Fruit fly (Drosophila melanogaster) whole organism, pupa: Measurements from ENCODE around the gene osi.
A peak's percentile ranks its signal among the peaks of the same experiment; 100 is the strongest.

Experiments used
- CG10348 ChIP-seq: fragments of 200-800 bp; sonication (Bioruptor generic); IDR thresholded peaks from 2 replicates; pipeline ENCODE4 v1.3.6; 2022; ENCODE audit warnings: missing biosample characterization, missing genetic modification characterization
- CG12605 ChIP-seq: fragments of 200-800 bp; sonication (Bioruptor generic); IDR thresholded peaks from 2 replicates; pipeline ENCODE4 v1.3.6; 2022; ENCODE audit warnings: missing biosample characterization, missing genetic modification characterization
- CG13204 ChIP-seq: fragments of 200-800 bp; sonication (Bioruptor generic); optimal IDR thresholded peaks from 2 replicates; lab custom pipeline; 2018; ENCODE audit warnings: missing biosample characterization, mild to moderate bottlenecking, missing genetic modification characterization, moderate library complexity
- CG14655 ChIP-seq: fragments of 200-800 bp; sonication (Bioruptor generic); optimal IDR thresholded peaks from 3 replicates; lab custom pipeline; 2017; ENCODE audit warnings: mild to moderate bottlenecking, missing biosample characterization, missing genetic modification reagents, missing genetic modification characterization
- CG15710 ChIP-seq: fragments of 200-800 bp; sonication (Bioruptor generic); optimal IDR thresholded peaks from 2 replicates; lab custom pipeline; 2018; ENCODE audit warnings: missing biosample characterization, mild to moderate bottlenecking, missing genetic modification characterization, moderate library complexity
- CG17806 ChIP-seq: fragments of 200-800 bp; sonication (Bioruptor generic); optimal IDR thresholded peaks from 2 replicates; lab custom pipeline; 2018; ENCODE audit warnings: missing biosample characterization, mild to moderate bottlenecking, missing genetic modification characterization, moderate library complexity
- CG32121 ChIP-seq: fragments of 200-800 bp; sonication (Bioruptor generic); IDR thresholded peaks from 2 replicates; pipeline ENCODE4 v1.3.6; 2022; ENCODE audit warnings: missing biosample characterization, missing genetic modification characterization
- CG34367 ChIP-seq: fragments of 200-800 bp; sonication (Bioruptor generic); optimal IDR thresholded peaks from 2 replicates; lab custom pipeline; 2018; ENCODE audit warnings: missing biosample characterization, mild to moderate bottlenecking, missing genetic modification characterization
- CG4496 ChIP-seq: fragments of 200-800 bp; sonication (Bioruptor generic); IDR thresholded peaks from 3 replicates; pipeline ENCODE4 v1.3.6; 2022; ENCODE audit warnings: missing biosample characterization, missing genetic modification characterization
- CG8159 ChIP-seq: fragments of 200-800 bp; sonication (Bioruptor generic); optimal IDR thresholded peaks from 3 replicates; lab custom pipeline; 2018; ENCODE audit warnings: missing biosample characterization, mild to moderate bottlenecking, missing genetic modification characterization, moderate library complexity
- CG8301 ChIP-seq: fragments of 200-800 bp; sonication (Bioruptor generic); optimal IDR thresholded peaks from 2 replicates; lab custom pipeline; 2018; ENCODE audit warnings: missing biosample characterization, mild to moderate bottlenecking, missing genetic modification characterization
- CG9948 ChIP-seq: fragments of 200-800 bp; sonication (Bioruptor generic); optimal IDR thresholded peaks from 2 replicates; lab custom pipeline; 2018; ENCODE audit warnings: missing biosample characterization, mild to moderate bottlenecking, missing genetic modification characterization, moderate library complexity
- D1 ChIP-seq: fragments of 200-800 bp; sonication (Bioruptor generic); optimal IDR thresholded peaks from 2 replicates; lab custom pipeline; 2018; ENCODE audit warnings: missing biosample characterization, mild to moderate bottlenecking, missing genetic modification characterization, moderate library complexity
- EcR ChIP-seq: fragments of 200-800 bp; sonication (Bioruptor generic); optimal IDR thresholded peaks from 3 replicates; lab custom pipeline; 2019; ENCODE audit warnings: missing biosample characterization, missing genetic modification characterization, mild to moderate bottlenecking, moderate library complexity, missing genetic modification reagents
- Ets98B ChIP-seq: fragments of 200-800 bp; sonication (Bioruptor generic); IDR thresholded peaks from 2 replicates; pipeline ENCODE4 v1.3.6; 2022; ENCODE audit warnings: missing biosample characterization, missing genetic modification characterization
- Pif1A ChIP-seq: fragments of 200-800 bp; sonication (Bioruptor generic); optimal IDR thresholded peaks from 3 replicates; lab custom pipeline; 2016; ENCODE audit warnings: missing biosample characterization, missing genetic modification characterization
- Pif1B ChIP-seq: fragments of 200-800 bp; sonication (Bioruptor generic); optimal IDR thresholded peaks from 3 replicates; lab custom pipeline; 2016; ENCODE audit warnings: missing biosample characterization, missing genetic modification characterization
- Snoo ChIP-seq: fragments of 200-800 bp; sonication (Bioruptor generic); optimal IDR thresholded peaks from 3 replicates; lab custom pipeline; 2017; ENCODE audit warnings: missing biosample characterization, mild to moderate bottlenecking, missing genetic modification characterization, inconsistent platforms
- fd96Ca ChIP-seq: fragments of 200-800 bp; sonication (Bioruptor generic); IDR thresholded peaks from 3 replicates; pipeline ENCODE4 v1.3.6; 2022; ENCODE audit warnings: missing biosample characterization, missing genetic modification characterization
- gl ChIP-seq: fragments of 200-800 bp; sonication (Bioruptor generic); optimal IDR thresholded peaks from 2 replicates; lab custom pipeline; 2018; ENCODE audit warnings: missing biosample characterization, mild to moderate bottlenecking, missing genetic modification characterization
- rn ChIP-seq: fragments of 200-800 bp; sonication (Bioruptor generic); IDR thresholded peaks from 2 replicates; pipeline ENCODE4 v1.3.6; 2022; ENCODE audit warnings: missing biosample characterization, missing genetic modification characterization

The osi gene

DNA sequence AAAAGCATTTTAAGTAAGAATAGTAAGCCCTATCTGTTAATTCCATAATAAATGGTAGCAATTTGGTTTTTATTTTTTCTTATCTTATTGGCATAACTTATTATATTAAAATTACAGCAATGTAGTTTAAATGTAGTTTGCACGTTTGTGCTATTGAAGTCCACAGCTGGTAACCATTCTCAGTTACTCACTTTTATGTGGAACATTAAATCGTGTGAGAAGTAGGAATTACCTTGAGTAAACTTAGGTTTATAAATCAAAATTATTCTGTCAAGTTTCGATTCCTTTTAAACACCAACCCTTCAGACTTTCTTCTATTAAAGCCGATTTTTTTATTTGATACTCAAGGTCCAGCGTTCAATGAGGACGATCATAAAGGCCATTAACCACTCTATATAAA, 1.8 kb upstream of the osi start, which contains the start of gene CG42556:
TSS of gene CG42556 (plus strand) at position 301 of the 400 bp plus-strand sequence.
- TF ChIP-seq Snoo (tag; lab: Kevin White, UChicago): no peak
- no peak for TF ChIP-seq CG12605 (GFP tag; lab: Robert Waterston, UW)
- TF ChIP-seq D1: no peak

DNA sequence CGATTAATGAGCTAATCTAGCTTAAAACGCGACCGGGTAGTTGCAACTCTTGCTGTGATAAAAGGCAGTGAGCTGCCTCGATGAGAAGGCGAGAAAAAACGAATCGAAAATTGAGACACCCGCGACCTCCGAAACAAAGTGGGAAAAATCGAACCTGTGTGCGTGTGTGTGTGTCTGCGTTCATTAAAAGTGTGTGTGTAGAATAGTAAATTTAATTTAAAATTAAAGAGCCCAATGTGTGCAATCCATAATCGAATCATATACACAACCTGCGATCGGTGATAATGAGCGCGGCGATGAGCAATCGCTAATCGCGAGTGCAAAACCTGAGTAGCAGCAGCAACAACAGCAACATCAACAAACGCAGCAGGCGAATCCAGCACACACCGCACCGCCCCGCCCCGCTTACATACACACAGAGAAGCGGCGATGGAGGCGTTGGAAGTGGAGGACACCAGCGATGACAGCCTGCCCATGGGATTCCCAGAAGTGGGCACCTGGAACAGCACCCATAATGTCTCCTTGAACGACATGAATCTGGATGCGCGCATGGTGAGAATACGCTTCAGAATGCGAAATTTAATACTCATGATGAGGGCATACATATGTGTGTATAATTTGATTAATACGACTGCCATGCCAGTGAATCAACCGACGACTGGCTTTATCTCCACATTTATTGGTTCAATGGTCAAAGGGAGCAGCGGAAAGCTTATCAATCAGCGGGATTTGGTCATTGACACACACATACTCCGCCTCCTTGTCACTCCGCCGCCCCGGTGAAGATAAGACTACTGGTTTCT, 1.0 kb upstream of the osi start:
- TF ChIP-seq CG13204: no peak
- TF ChIP-seq gl: no peak
- peak; percentile 28; the same call in 1 of the 3 replicates for TF ChIP-seq CG4496 (GFP tag; lab: Robert Waterston, UW)
- TF ChIP-seq CG8301 (tag; lab: Kevin White, UChicago): no peak
- 0 out of 2 replicates have a peak, but pooled peaks have one; percentile 19 for TF ChIP-seq CG10348
- TF ChIP-seq rn (GFP tag; lab: Robert Waterston, UW): no peak
- peak; percentile 51; the same call in 1 of the 2 replicates for TF ChIP-seq CG32121 (GFP tag; lab: Robert Waterston, UW)
- peak; percentile 93 for TF ChIP-seq EcR

DNA sequence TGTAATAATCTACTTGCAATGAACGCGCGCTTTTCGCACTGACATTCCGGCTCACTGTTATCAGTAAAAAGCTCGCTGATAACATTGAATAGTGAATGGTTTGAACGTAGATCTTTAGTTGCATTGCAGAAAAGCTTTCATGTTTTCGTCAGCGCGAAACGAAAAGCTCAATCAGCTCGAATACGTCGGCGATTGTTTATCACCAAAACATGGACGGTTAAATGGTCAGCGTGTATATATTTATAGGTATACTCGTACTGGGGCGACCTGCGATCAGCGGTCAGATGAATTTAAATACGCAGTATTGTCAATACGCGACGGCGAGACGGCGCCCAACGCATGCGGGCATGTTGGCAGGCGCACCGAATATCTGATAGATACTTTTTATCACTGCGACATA, 1.3 kb downstream of the osi start:
- TF ChIP-seq CG8159 (tag; lab: Kevin White, UChicago) (no peak), Snoo (tag; lab: Kevin White, UChicago) (no peak), CG10348 (no peak), Pif1A (GFP tag; lab: Kevin White, UChicago) (no peak), Ets98B (GFP tag; lab: Robert Waterston, UW) (no peak), rn (GFP tag; lab: Robert Waterston, UW) (no peak), CG4496 (GFP tag; lab: Robert Waterston, UW) (no peak), gl (no peak), CG13204 (no peak), D1 (no peak)

DNA sequence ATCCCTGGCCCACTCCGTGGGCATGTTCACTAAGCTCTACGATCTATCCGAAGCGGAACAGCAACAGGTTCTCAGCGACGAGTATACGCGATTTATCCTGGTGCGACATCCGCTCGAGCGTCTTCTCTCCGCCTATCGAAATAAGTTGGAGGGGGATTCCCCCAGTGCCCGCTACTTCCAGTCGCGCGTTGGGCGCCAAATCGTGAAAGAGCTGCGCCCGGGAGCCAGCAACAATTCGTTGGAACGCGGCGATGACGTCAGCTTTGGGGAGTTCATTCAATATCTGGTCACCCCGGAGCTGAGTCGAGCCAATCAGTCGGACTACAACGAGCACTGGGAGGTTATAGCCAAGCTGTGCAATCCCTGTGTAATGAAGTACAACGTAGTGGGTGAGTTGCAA, 2.4 kb downstream of the osi start:
- no peak for TF ChIP-seq CG4496 (GFP tag; lab: Robert Waterston, UW)
- TF ChIP-seq EcR: no peak
- no peak for TF ChIP-seq Snoo (tag; lab: Kevin White, UChicago)
- no peak for TF ChIP-seq D1
- no peak for TF ChIP-seq gl
- no peak for TF ChIP-seq CG14655 (GFP tag; lab: Kevin White, UChicago)
- TF ChIP-seq CG34367 (tag; lab: Kevin White, UChicago): no peak
- TF ChIP-seq CG8159 (tag; lab: Kevin White, UChicago): no peak
- no peak for TF ChIP-seq Pif1A (GFP tag; lab: Kevin White, UChicago)
- no peak for TF ChIP-seq CG10348
- TF ChIP-seq Ets98B (GFP tag; lab: Robert Waterston, UW): no peak
- TF ChIP-seq CG12605 (GFP tag; lab: Robert Waterston, UW): no peak
- TF ChIP-seq CG32121 (GFP tag; lab: Robert Waterston, UW): no peak
- no peak for TF ChIP-seq CG15710 (tag; lab: Kevin White, UChicago)
- no peak for TF ChIP-seq CG17806 (tag; lab: Kevin White, UChicago)

dm6 chr2L:16884702-16885101, 3.1 kb downstream of the osi start:
- no peak for TF ChIP-seq fd96Ca (GFP tag; lab: Robert Waterston, UW)
- TF ChIP-seq EcR: no peak
- TF ChIP-seq CG14655 (GFP tag; lab: Kevin White, UChicago): no peak
- no peak for TF ChIP-seq gl
- no peak for TF ChIP-seq CG10348
- no peak for TF ChIP-seq CG8159 (tag; lab: Kevin White, UChicago)
- TF ChIP-seq CG12605 (GFP tag; lab: Robert Waterston, UW): no peak
- no peak for TF ChIP-seq CG17806 (tag; lab: Kevin White, UChicago)
- TF ChIP-seq Pif1B (GFP tag; lab: Kevin White, UChicago): no peak
- no peak for TF ChIP-seq CG15710 (tag; lab: Kevin White, UChicago)
- TF ChIP-seq CG9948: no peak
- no peak for TF ChIP-seq Pif1A (GFP tag; lab: Kevin White, UChicago)
- TF ChIP-seq CG32121 (GFP tag; lab: Robert Waterston, UW): no peak
- no peak for TF ChIP-seq D1
- no peak for TF ChIP-seq Ets98B (GFP tag; lab: Robert Waterston, UW)
- TF ChIP-seq rn (GFP tag; lab: Robert Waterston, UW): no peak
- no peak for TF ChIP-seq Snoo (tag; lab: Kevin White, UChicago)
- TF ChIP-seq CG8301 (tag; lab: Kevin White, UChicago): no peak
- no peak for TF ChIP-seq CG4496 (GFP tag; lab: Robert Waterston, UW)

DNA sequence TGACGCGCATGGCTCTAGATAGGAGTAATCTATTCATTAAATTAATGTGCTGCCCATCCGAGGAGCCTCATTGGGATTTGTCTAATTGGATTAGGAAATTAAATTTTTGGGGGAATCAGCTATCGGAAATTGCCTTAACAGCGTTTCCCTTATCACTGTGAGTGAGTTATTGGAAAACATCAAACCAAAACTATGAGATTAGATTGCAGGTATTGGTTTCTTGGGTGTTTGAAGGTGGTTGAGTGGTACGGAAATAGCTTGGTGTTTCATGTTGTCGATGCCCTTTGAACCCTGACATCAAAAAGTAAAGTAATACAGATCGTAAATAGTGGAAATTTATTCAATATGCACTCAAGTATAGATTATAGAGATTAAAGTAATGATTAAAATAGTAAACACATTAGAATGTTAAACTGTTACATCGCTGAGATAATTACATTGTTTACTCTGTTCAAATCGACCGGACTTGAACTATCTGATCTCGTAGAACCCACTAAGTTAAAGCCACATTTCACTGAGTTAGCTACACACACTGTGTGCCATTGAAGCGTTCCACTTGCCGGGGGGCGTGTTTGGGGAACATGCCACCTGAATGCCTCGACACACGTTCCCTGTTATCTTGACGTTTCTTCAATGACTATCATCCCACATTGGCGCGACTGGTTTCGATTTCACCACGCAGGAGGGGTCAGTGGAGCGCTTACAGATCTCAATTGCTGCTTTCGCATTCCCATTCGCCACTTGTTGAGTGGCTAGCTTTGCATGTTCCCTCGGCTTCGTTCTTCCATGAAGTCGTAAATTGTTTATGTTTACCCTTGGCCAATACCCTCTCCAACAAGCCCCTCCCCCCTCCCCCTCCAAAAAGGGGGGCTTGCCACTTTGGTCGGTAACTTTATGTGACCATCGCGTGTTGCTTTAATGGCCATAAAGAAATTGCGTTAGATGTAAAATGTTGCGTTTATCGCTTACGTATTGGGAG, 4.6 kb downstream of the osi start:
- TF ChIP-seq fd96Ca (GFP tag; lab: Robert Waterston, UW) (no peak), CG34367 (tag; lab: Kevin White, UChicago) (no peak), EcR (peak; percentile 61), Pif1A (GFP tag; lab: Kevin White, UChicago) (no peak), CG32121 (GFP tag; lab: Robert Waterston, UW) (no peak), Pif1B (GFP tag; lab: Kevin White, UChicago) (no peak), CG15710 (tag; lab: Kevin White, UChicago) (no peak)
